Fruit fly (Drosophila melanogaster) whole organism, embryonic: Measurements from ENCODE around the gene Arc42.

ENCODE experiments used
- Ada2b ChIP-seq: fragments of 200-800 bp; sonication (Bioruptor generic); IDR thresholded peaks from 2 replicates; pipeline ENCODE4 v1.3.6; 2022; ENCODE audit warnings: missing biosample characterization, missing genetic modification characterization
- CG10267 ChIP-seq: fragments of 200-800 bp; sonication (Bioruptor generic); optimal IDR thresholded peaks from 2 replicates; lab custom pipeline; 2018; ENCODE audit warnings: missing biosample characterization, mild to moderate bottlenecking, missing genetic modification characterization, moderate library complexity
- CG10366 ChIP-seq: fragments of 200-800 bp; sonication (Bioruptor generic); IDR thresholded peaks from 2 replicates; pipeline ENCODE4 v1.3.6; 2022; ENCODE audit warnings: missing biosample characterization, missing genetic modification characterization
- CG11247 ChIP-seq: fragments of 200-800 bp; sonication (Bioruptor generic); IDR thresholded peaks from 2 replicates; pipeline ENCODE4 v1.3.6; 2022; ENCODE audit warnings: missing biosample characterization, missing genetic modification characterization
- CG12104 ChIP-seq: fragments of 200-800 bp; sonication (Bioruptor generic); optimal IDR thresholded peaks from 3 replicates; lab custom pipeline; 2016; ENCODE audit warnings: missing biosample characterization, missing genetic modification characterization
- CG15073 ChIP-seq: fragments of 200-800 bp; sonication (Bioruptor generic); optimal IDR thresholded peaks from 2 replicates; lab custom pipeline; 2016; ENCODE audit warnings: missing biosample characterization, missing genetic modification characterization
- CG1647 ChIP-seq: fragments of 200-800 bp; sonication (Bioruptor generic); optimal IDR thresholded peaks from 3 replicates; lab custom pipeline; 2016; ENCODE audit warnings: missing biosample characterization, missing genetic modification characterization
- CG17186 ChIP-seq: fragments of 200-800 bp; sonication (Bioruptor generic); optimal IDR thresholded peaks from 3 replicates; lab custom pipeline; 2017; ENCODE audit warnings: missing biosample characterization, missing genetic modification reagents, missing genetic modification characterization
- CG17912 ChIP-seq: fragments of 200-800 bp; sonication (Bioruptor generic); optimal IDR thresholded peaks from 2 replicates; lab custom pipeline; 2018; ENCODE audit warnings: missing biosample characterization, mild to moderate bottlenecking, missing genetic modification characterization
- CG2712 ChIP-seq: fragments of 200-800 bp; optimal IDR thresholded peaks from 3 replicates; lab custom pipeline; 2019; ENCODE audit warnings: missing biosample characterization, mild to moderate bottlenecking, missing genetic modification characterization, moderate library complexity
- CG30431 ChIP-seq: fragments of 200-800 bp; sonication (Bioruptor generic); optimal IDR thresholded peaks from 2 replicates; lab custom pipeline; 2017; ENCODE audit warnings: missing biosample characterization, missing genetic modification characterization
- CG32767 ChIP-seq: fragments of 200-800 bp; sonication (Bioruptor generic); IDR thresholded peaks from 2 replicates; pipeline ENCODE4 v1.3.6; 2022; ENCODE audit warnings: missing biosample characterization, missing genetic modification characterization
- CG33557 ChIP-seq: fragments of 200-800 bp; sonication (Bioruptor generic); optimal IDR thresholded peaks from 2 replicates; lab custom pipeline; 2019; ENCODE audit warnings: missing biosample characterization, mild to moderate bottlenecking, missing genetic modification characterization, moderate library complexity
- CG34224 ChIP-seq: fragments of 200-800 bp; sonication (Bioruptor generic); IDR thresholded peaks from 3 replicates; pipeline ENCODE4 v1.3.6; 2022; ENCODE audit warnings: missing biosample characterization, missing genetic modification characterization; ENCODE audit not compliant: partially characterized antibody
- CG5953 ChIP-seq: fragments of 200-800 bp; sonication (Bioruptor generic); IDR thresholded peaks from 2 replicates; pipeline ENCODE4 v1.3.6; 2022; ENCODE audit warnings: missing biosample characterization, missing genetic modification characterization
- CG6272 ChIP-seq: fragments of 200-800 bp; sonication (Bioruptor generic); IDR thresholded peaks from 2 replicates; pipeline ENCODE4 v1.3.6; 2022; ENCODE audit warnings: missing biosample characterization, missing genetic modification characterization
- CG6689 ChIP-seq: fragments of 200-800 bp; sonication (Bioruptor generic); IDR thresholded peaks from 2 replicates; pipeline ENCODE4 v1.3.6; 2022; ENCODE audit warnings: missing biosample characterization, missing genetic modification characterization
- CG7556 ChIP-seq: fragments of 200-800 bp; sonication (Bioruptor generic); optimal IDR thresholded peaks from 2 replicates; lab custom pipeline; 2017; ENCODE audit warnings: missing biosample characterization, mild to moderate bottlenecking, missing genetic modification characterization
- CG9215 ChIP-seq: fragments of 200-800 bp; sonication (Bioruptor generic); IDR thresholded peaks from 2 replicates; pipeline ENCODE4 v1.3.6; 2022; ENCODE audit warnings: missing biosample characterization, missing genetic modification characterization
- CG9797 ChIP-seq: fragments of 200-800 bp; sonication (Bioruptor generic); optimal IDR thresholded peaks from 3 replicates; lab custom pipeline; 2018; ENCODE audit warnings: missing biosample characterization, mild to moderate bottlenecking, missing genetic modification characterization
- CG9932 ChIP-seq: fragments of 200-800 bp; sonication (Bioruptor generic); IDR thresholded peaks from 2 replicates; pipeline ENCODE4 v1.3.6; 2022; ENCODE audit warnings: missing biosample characterization, missing genetic modification characterization
- Dbx ChIP-seq: fragments of 200-800 bp; sonication (Bioruptor generic); IDR thresholded peaks from 3 replicates; pipeline ENCODE4 v1.3.6; 2022; ENCODE audit warnings: missing biosample characterization, missing genetic modification characterization
- Ets97D ChIP-seq: fragments of 200-800 bp; sonication (Bioruptor generic); optimal IDR thresholded peaks from 3 replicates; lab custom pipeline; 2016; ENCODE audit warnings: missing biosample characterization, missing genetic modification characterization
- Jarid2 ChIP-seq: fragments of 200-800 bp; sonication (Bioruptor generic); optimal IDR thresholded peaks from 3 replicates; lab custom pipeline; 2017; ENCODE audit warnings: mild to moderate bottlenecking, missing biosample characterization, missing genetic modification reagents, missing genetic modification characterization
- Mad ChIP-seq: fragments of 200-800 bp; sonication (Bioruptor generic); optimal IDR thresholded peaks from 2 replicates; lab custom pipeline; 2016; ENCODE audit warnings: missing biosample characterization, missing genetic modification characterization
- NK7.1 ChIP-seq: fragments of 200-800 bp; sonication (Bioruptor generic); optimal IDR thresholded peaks from 3 replicates; lab custom pipeline; 2016; ENCODE audit warnings: missing biosample characterization, missing genetic modification characterization
- Nf-YA ChIP-seq: fragments of 200-800 bp; sonication (Bioruptor generic); IDR thresholded peaks from 2 replicates; pipeline ENCODE4 v1.3.6; 2022; ENCODE audit warnings: missing biosample characterization, missing genetic modification characterization
- Scr ChIP-seq: fragments of 200-800 bp; sonication (Bioruptor generic); IDR thresholded peaks from 2 replicates; pipeline ENCODE4 v1.3.6; 2022; ENCODE audit warnings: missing biosample characterization, missing genetic modification characterization; ENCODE audit not compliant: partially characterized antibody
- Sox102F ChIP-seq: fragments of 200-800 bp; sonication (Bioruptor generic); optimal IDR thresholded peaks from 2 replicates; lab custom pipeline; 2018; ENCODE audit warnings: missing biosample characterization, mild to moderate bottlenecking, missing genetic modification characterization, moderate library complexity
- bsh ChIP-seq, 2 experiments: fragments of 200-800 bp; sonication (Bioruptor generic); optimal IDR thresholded peaks; 2 replicates each; lab custom pipeline; 2017 to 2018; ENCODE audit warnings: mild to moderate bottlenecking in 2 of 2, missing biosample characterization in 2 of 2, missing genetic modification characterization in 2 of 2, moderate library complexity in 1 of 2
- cad ChIP-seq: fragments of >200 bp; optimal IDR thresholded peaks from 2 replicates; lab custom pipeline; 2017; ENCODE audit warnings: missing biosample characterization, missing genetic modification characterization
- cato ChIP-seq: fragments of 200-800 bp; sonication (Bioruptor generic); optimal IDR thresholded peaks from 2 replicates; lab custom pipeline; 2016; ENCODE audit warnings: missing biosample characterization, missing genetic modification characterization, borderline replicate concordance
- fu2 ChIP-seq: fragments of 200-800 bp; sonication (Bioruptor generic); optimal IDR thresholded peaks from 2 replicates; lab custom pipeline; 2016; ENCODE audit warnings: missing biosample characterization, missing genetic modification characterization
- gcm ChIP-seq: fragments of 200-800 bp; sonication (Bioruptor generic); optimal IDR thresholded peaks from 2 replicates; lab custom pipeline; 2019; ENCODE audit warnings: missing biosample characterization, mild to moderate bottlenecking, missing genetic modification characterization, moderate library complexity
- gcm2 ChIP-seq: fragments of 200-800 bp; sonication (Bioruptor generic); optimal IDR thresholded peaks from 2 replicates; lab custom pipeline; 2016; ENCODE audit warnings: missing biosample characterization, missing genetic modification characterization
- h ChIP-seq: fragments of >200 bp; optimal IDR thresholded peaks from 2 replicates; lab custom pipeline; 2017
- ham ChIP-seq: fragments of 200-800 bp; sonication (Bioruptor generic); IDR thresholded peaks from 2 replicates; pipeline ENCODE4 v1.3.6; 2022; ENCODE audit warnings: missing biosample characterization, missing genetic modification characterization
- hb ChIP-seq: fragments of 200-800 bp; sonication (Bioruptor generic); IDR thresholded peaks from 3 replicates; pipeline ENCODE4 v1.3.6; 2022; ENCODE audit warnings: missing biosample characterization, missing genetic modification characterization; ENCODE audit not compliant: partially characterized antibody
- hth ChIP-seq: fragments of >200 bp; optimal IDR thresholded peaks from 2 replicates; lab custom pipeline; 2017; ENCODE audit warnings: inconsistent platforms
- insv ChIP-seq, 2 experiments: fragments of 200-800 bp; sonication (Bioruptor generic); optimal IDR thresholded peaks; 3 replicates each; lab custom pipeline; 2016 to 2018; ENCODE audit warnings: missing biosample characterization in 2 of 2, missing genetic modification characterization in 2 of 2
- jigr1 ChIP-seq: fragments of 200-800 bp; sonication (Bioruptor generic); IDR thresholded peaks from 3 replicates; pipeline ENCODE4 v1.3.6; 2022; ENCODE audit warnings: missing biosample characterization, missing genetic modification characterization
- odd ChIP-seq: fragments of 200-800 bp; sonication (Bioruptor generic); optimal IDR thresholded peaks from 2 replicates; lab custom pipeline; 2017; ENCODE audit warnings: missing biosample characterization, mild to moderate bottlenecking, missing genetic modification characterization
- peb ChIP-seq: fragments of 200-800 bp; sonication (Bioruptor generic); IDR thresholded peaks from 2 replicates; pipeline ENCODE4 v1.3.6; 2022; ENCODE audit warnings: missing biosample characterization, missing genetic modification characterization
- ranshi ChIP-seq: fragments of 200-800 bp; sonication (Bioruptor generic); IDR thresholded peaks from 2 replicates; pipeline ENCODE4 v1.3.6; 2022; ENCODE audit warnings: missing biosample characterization, missing genetic modification characterization
- ro ChIP-seq: fragments of 200-800 bp; sonication (Bioruptor generic); IDR thresholded peaks from 2 replicates; pipeline ENCODE4 v1.3.6; 2022; ENCODE audit warnings: missing biosample characterization, missing genetic modification characterization
- slbo ChIP-seq: fragments of 200-800 bp; sonication (Bioruptor generic); IDR thresholded peaks from 2 replicates; pipeline ENCODE4 v1.3.6; 2022; ENCODE audit warnings: missing biosample characterization, missing genetic modification characterization
- slp2 ChIP-seq: fragments of 200-800 bp; sonication (Bioruptor generic); optimal IDR thresholded peaks from 2 replicates; lab custom pipeline; 2016; ENCODE audit warnings: missing biosample characterization, missing genetic modification characterization
- stwl ChIP-seq: fragments of 200-800 bp; sonication (Bioruptor generic); optimal IDR thresholded peaks from 3 replicates; lab custom pipeline; 2018; ENCODE audit warnings: missing biosample characterization, mild to moderate bottlenecking, missing genetic modification characterization, moderate library complexity
- tin ChIP-seq: fragments of 200-800 bp; sonication (Bioruptor generic); optimal IDR thresholded peaks from 3 replicates; lab custom pipeline; 2016; ENCODE audit warnings: missing biosample characterization, missing genetic modification characterization
- tio ChIP-seq: fragments of 200-800 bp; sonication (Bioruptor generic); optimal IDR thresholded peaks from 2 replicates; lab custom pipeline; 2017; ENCODE audit warnings: missing biosample characterization, missing genetic modification characterization, inconsistent platforms
- tx ChIP-seq: fragments of 200-800 bp; sonication (Bioruptor generic); optimal IDR thresholded peaks from 2 replicates; lab custom pipeline; 2016; ENCODE audit warnings: missing biosample characterization, missing genetic modification characterization
- wor ChIP-seq: fragments of 200-800 bp; sonication (Bioruptor generic); IDR thresholded peaks from 2 replicates; pipeline ENCODE4 v1.3.6; 2022; ENCODE audit warnings: missing biosample characterization, missing genetic modification characterization

Arc42 gene

DNA sequence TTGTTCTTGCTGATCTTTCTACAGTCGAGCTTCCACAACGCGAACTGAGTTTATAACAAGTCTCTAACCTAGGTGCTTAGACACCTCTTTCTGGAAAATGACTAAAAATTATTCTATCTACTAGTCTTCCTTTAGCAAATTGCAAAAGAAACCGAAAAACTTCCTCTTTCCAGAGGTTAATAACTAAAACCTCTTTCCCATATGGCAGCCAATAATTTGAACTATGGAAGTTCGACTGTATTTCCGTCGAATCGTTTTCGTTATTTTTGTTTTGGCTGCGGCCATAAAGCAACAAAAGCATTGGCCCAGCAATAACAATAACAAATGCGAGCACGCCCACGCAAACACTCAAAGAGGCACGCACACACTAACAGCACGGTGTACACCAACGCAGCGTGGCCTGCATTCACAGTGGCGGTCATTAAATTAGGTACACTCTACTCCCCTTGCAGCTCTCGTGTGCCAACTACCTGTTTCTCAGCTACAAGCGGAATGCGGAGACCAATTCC, 2.9 kb downstream of the Arc42 start (continued):
- peak; percentile 27; the same call in 1 of the 2 replicates for TF ChIP-seq Ada2b (GFP tag; lab: Robert Waterston, UW)
- no peak for TF ChIP-seq wor (GFP tag; lab: Robert Waterston, UW)
- TF ChIP-seq fu2, result peak; percentile 35
- TF ChIP-seq Dbx (GFP tag; lab: Robert Waterston, UW), result peak; percentile 48; the same call in 1 of the 3 replicates
- TF ChIP-seq hth, result no peak
- peak; percentile 36 for TF ChIP-seq CG12104
- TF ChIP-seq slbo, result peak; percentile 38; the same call in 1 of the 2 replicates
- no peak for TF ChIP-seq ham
- TF ChIP-seq CG9215 (GFP tag; lab: Robert Waterston, UW), result no peak
- peak; percentile 49 for TF ChIP-seq CG6689 (GFP tag; lab: Robert Waterston, UW)
- peak; percentile 11 for TF ChIP-seq tx
- TF ChIP-seq peb (GFP tag; lab: Robert Waterston, UW), result no peak
- peak; percentile 60 for TF ChIP-seq CG2712 (tag; lab: Kevin White, UChicago)
- TF ChIP-seq ro, result no peak
- TF ChIP-seq CG1647 (GFP tag; lab: Kevin White, UChicago), result no peak
- 0 out of 2 replicates have a peak, but pooled peaks have one; percentile 29 for TF ChIP-seq Nf-YA (GFP tag; lab: Robert Waterston, UW)
- TF ChIP-seq Scr (GFP tag; lab: Robert Waterston, UW), result no peak
- no peak for TF ChIP-seq ranshi (GFP tag; lab: Robert Waterston, UW)
- no peak for TF ChIP-seq Mad (GFP tag; lab: Kevin White, UChicago)
- no peak for TF ChIP-seq CG17912
- no peak for TF ChIP-seq CG32767
- no peak for TF ChIP-seq jigr1 (GFP tag; lab: Robert Waterston, UW)
- TF ChIP-seq Ets97D (GFP tag; lab: Kevin White, UChicago), result peak; percentile 91
- peak; percentile 32 for TF ChIP-seq Sox102F (GFP tag; lab: Kevin White, UChicago)
- no peak for TF ChIP-seq cad (GFP tag; lab: Kevin White, UChicago)
- TF ChIP-seq CG5953 (GFP tag; lab: Robert Waterston, UW), result no peak
- no peak for TF ChIP-seq tio (GFP tag; lab: Kevin White, UChicago)
- TF ChIP-seq Jarid2, result no peak
- TF ChIP-seq CG17186 (GFP tag; lab: Kevin White, UChicago), result peak; percentile 14
- no peak for TF ChIP-seq NK7.1 (GFP tag; lab: Kevin White, UChicago)
- TF ChIP-seq CG30431 (GFP tag; lab: Kevin White, UChicago), result no peak
- TF ChIP-seq stwl (tag; lab: Kevin White, UChicago), result no peak
- TF ChIP-seq insv (GFP tag; optimal IDR thresholded peaks at IDR 0.05; lab: Kevin White, UChicago), result no peak
- TF ChIP-seq CG34224 (GFP tag; lab: Robert Waterston, UW), result 0 out of 3 replicates have a peak, but pooled peaks have one; percentile 16
- TF ChIP-seq CG9932 (GFP tag; lab: Robert Waterston, UW), result peak; percentile 22; the same call in 1 of the 2 replicates
- TF ChIP-seq cato (GFP tag; lab: Kevin White, UChicago), result no peak
- no peak for TF ChIP-seq h (lab: Kevin White, UChicago)
- TF ChIP-seq gcm2 (GFP tag; lab: Kevin White, UChicago), result no peak
- 0 out of 2 replicates have a peak, but pooled peaks have one; percentile 50 for TF ChIP-seq CG11247 (GFP tag; lab: Robert Waterston, UW)
- no peak for TF ChIP-seq CG9797 (GFP tag; lab: Kevin White, UChicago)
- peak; percentile 8; the same call in 1 of the 2 replicates for TF ChIP-seq CG10366 (GFP tag; lab: Robert Waterston, UW)
- peak; percentile 96 for TF ChIP-seq CG15073 (GFP tag; lab: Kevin White, UChicago)
- peak in 1 of 2 experiments; percentile 59 for TF ChIP-seq bsh (GFP tag; optimal IDR thresholded peaks at IDR 0.05; lab: Kevin White, UChicago)
- peak; percentile 54 for TF ChIP-seq odd
- no peak for TF ChIP-seq hb (GFP tag; lab: Robert Waterston, UW)
- TF ChIP-seq slp2 (GFP tag; lab: Kevin White, UChicago), result no peak
- TF ChIP-seq gcm (GFP tag; lab: Kevin White, UChicago), result peak; percentile 34
- TF ChIP-seq CG7556 (GFP tag; lab: Kevin White, UChicago), result peak; percentile 49
- no peak for TF ChIP-seq CG33557 (GFP tag; lab: Kevin White, UChicago)
- no peak for TF ChIP-seq CG6272 (GFP tag; lab: Robert Waterston, UW)
- peak; percentile 12 for TF ChIP-seq CG10267 (tag; lab: Kevin White, UChicago)
- peak; percentile 21 for TF ChIP-seq tin (GFP tag; lab: Kevin White, UChicago)
